Fruit fly (Drosophila melanogaster): ENCODE measurements around the gene Pih1D1.

Gene Pih1D1

DNA sequence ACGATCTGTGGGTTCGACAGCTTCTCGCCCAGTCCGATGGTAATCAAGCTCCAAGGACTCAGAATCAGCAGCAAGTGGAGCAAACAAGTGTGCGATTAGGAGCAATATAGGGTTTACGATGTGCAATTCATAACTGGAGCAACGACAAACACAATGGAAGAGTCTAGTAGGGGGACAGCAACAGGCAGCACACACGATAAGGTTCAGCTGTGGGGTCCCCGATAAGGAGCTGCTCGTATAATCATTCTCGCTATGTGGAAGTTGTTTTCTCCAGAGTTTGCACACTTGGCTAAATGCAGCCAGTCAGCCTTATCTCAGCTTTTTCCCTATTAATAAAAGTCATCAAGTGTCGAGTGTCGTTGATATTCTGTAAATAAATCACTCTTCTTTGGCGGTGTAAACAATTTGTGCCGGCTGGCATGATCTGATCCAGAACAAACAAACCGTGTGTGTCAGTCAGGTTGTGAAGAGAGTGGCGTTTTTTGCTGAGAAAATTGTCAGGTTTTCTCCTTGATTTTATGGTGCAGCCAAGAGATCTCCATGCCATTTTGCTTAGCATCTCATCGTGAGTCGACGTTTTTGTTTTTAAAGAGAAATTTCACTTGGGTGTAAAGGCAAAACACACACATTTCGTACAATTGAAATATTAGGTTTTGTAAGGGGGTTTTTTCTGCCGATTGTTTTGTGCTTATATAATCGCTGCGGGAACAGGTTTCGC lies 1.8 kb downstream of the Pih1D1 start:
- peak; percentile 60 for TF ChIP-seq CG12768 (GFP tag; optimal IDR thresholded peaks at IDR 0.05)
- peak in 1 of 2 experiments; percentile 60 for TF ChIP-seq cnc (optimal IDR thresholded peaks at IDR 0.05)
- peak; percentile 19 for TF ChIP-seq Mnt (GFP tag; optimal IDR thresholded peaks at IDR 0.05)
- no peak for TF ChIP-seq Hr96 (GFP tag; optimal IDR thresholded peaks at IDR 0.05)
- TF ChIP-seq CG33017 (tag; optimal IDR thresholded peaks at IDR 0.05) = peak; percentile 21
- TF ChIP-seq CG5204 (GFP tag; optimal IDR thresholded peaks at IDR 0.05) = no peak
- peak; percentile 1 for TF ChIP-seq toe (GFP tag; optimal IDR thresholded peaks at IDR 0.05)
- peak; percentile 91 for TF ChIP-seq cic (GFP tag; optimal IDR thresholded peaks at IDR 0.05)
- peak; percentile 59 for TF ChIP-seq tj (GFP tag; optimal IDR thresholded peaks at IDR 0.05)
- peak; percentile 65 for TF ChIP-seq kay (GFP tag; ENCODE audit: borderline replicate concordance)
- no peak for TF ChIP-seq CG11617 (GFP tag; optimal IDR thresholded peaks at IDR 0.05)
- peak; percentile 17 for TF ChIP-seq CG14711 (tag; optimal IDR thresholded peaks at IDR 0.05)
- no peak for TF ChIP-seq CG7045 (GFP tag; optimal IDR thresholded peaks at IDR 0.05)
- TF ChIP-seq ovo (GFP tag; optimal IDR thresholded peaks at IDR 0.05) = peak; percentile 18
- TF ChIP-seq bab1 (GFP tag; optimal IDR thresholded peaks at IDR 0.05) = no peak
- TF ChIP-seq CG1620 (GFP tag; optimal IDR thresholded peaks at IDR 0.05) = no peak
- TF ChIP-seq pad (GFP tag; optimal IDR thresholded peaks at IDR 0.05) = peak; percentile 0

DNA sequence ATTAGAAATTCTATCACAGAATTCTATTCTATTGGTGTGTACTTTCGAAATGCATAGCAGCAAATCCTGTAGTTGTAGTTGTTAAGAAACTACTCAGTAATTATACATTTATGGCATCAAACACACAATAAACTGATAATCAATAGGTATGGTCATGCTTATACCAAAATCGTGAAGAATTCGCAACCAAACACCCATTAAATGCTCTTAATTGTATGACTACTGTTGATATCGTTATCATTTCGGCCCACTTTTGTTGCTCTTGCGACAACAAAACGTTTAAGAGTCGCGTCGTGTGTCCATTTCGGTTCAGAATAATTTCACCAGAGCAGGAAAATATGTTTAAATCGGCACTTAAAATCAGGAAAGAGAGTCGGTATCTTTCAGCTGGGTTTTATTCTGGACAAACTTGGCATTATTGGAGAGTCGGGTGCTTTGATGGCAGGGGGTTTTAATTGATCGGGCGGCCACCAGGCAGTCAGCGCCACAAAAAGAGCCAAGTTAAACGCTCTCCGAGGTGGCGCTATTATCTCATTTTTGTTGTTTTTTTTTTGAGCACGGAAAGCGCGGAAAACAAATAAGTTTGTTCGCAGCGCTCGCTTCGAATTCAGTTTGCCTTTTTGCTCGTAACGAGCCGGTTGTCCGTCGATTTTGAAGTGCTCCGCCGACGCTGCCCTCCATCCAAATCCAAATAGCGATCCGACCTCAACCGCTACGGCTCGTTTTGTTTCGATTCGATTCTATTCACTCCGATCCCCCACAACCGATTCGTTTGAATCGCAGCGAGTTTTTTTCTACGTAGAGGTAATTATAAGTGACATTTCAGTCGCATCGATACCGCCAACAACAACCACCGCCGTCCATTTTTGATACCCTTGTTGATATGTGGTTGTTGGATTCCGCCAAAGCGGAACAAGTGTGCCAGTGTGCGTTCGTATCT lies 2.9 kb downstream of the Pih1D1 start, which contains the start of gene MRP:
TSS of gene MRP (plus strand) at position 609 of the 940 bp plus-strand sequence.
- no peak for TF ChIP-seq kay (GFP tag; ENCODE audit: borderline replicate concordance)
- TF ChIP-seq CG33017 (tag; optimal IDR thresholded peaks at IDR 0.05) = peak; percentile 19
- no peak for TF ChIP-seq CG7101 (tag; optimal IDR thresholded peaks at IDR 0.05)
- peak; percentile 19 for TF ChIP-seq cic (GFP tag; optimal IDR thresholded peaks at IDR 0.05)
- peak; percentile 39 for TF ChIP-seq CG7045 (GFP tag; optimal IDR thresholded peaks at IDR 0.05)
- peak; percentile 36 for TF ChIP-seq Mnt (GFP tag; optimal IDR thresholded peaks at IDR 0.05)
- no peak for TF ChIP-seq ovo (GFP tag; optimal IDR thresholded peaks at IDR 0.05)
- TF ChIP-seq CG11617 (GFP tag; optimal IDR thresholded peaks at IDR 0.05) = no peak
- no peak for TF ChIP-seq CG1620 (GFP tag; optimal IDR thresholded peaks at IDR 0.05)
- no peak for TF ChIP-seq CG5204 (GFP tag; optimal IDR thresholded peaks at IDR 0.05)
- TF ChIP-seq CG14711 (tag; optimal IDR thresholded peaks at IDR 0.05) = no peak
- TF ChIP-seq bab1 (GFP tag; optimal IDR thresholded peaks at IDR 0.05) = peak; percentile 6
- peak; percentile 17 for TF ChIP-seq tj (GFP tag; optimal IDR thresholded peaks at IDR 0.05)
- no peak for TF ChIP-seq cnc (optimal IDR thresholded peaks at IDR 0.05)
- no peak for TF ChIP-seq toe (GFP tag; optimal IDR thresholded peaks at IDR 0.05)
- TF ChIP-seq Clk (GFP tag; optimal IDR thresholded peaks at IDR 0.05) = no peak
- TF ChIP-seq Hr96 (GFP tag; optimal IDR thresholded peaks at IDR 0.05) = no peak

- TF ChIP-seq Hr96 (GFP tag; optimal IDR thresholded peaks at IDR 0.05) (no peak), CG12768 (GFP tag; optimal IDR thresholded peaks at IDR 0.05) (no peak), Clk (GFP tag; optimal IDR thresholded peaks at IDR 0.05) (no peak), CG11617 (GFP tag; optimal IDR thresholded peaks at IDR 0.05) (no peak), Crg-1 (GFP tag; optimal IDR thresholded peaks at IDR 0.05) (no peak)
Observed at dm6 chr2L:12712852-12713251, 8.8 kb downstream of the Pih1D1 start, which contains the start of gene CG5787. Gene CG5787, minus strand, starts transcription at chr2L:12712952.

DNA sequence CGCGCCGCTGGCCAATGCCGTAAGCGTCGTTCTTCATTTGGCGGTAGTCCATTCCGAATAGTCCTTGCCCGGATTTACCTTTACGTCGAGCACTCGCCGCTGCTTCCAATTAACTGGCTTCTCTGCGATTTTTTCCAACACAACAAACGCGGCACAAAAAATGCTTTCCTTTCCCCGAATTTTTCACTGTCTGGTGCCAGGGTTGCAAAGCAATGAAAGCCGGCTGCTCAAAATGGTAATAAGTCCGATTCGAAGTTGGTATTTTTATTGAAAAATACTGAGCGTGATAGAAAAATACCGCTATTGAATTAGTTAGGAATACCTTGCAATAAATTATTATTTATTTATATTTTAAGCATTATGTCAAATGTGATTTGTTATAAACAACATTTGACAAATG lies 9.4 kb downstream of the Pih1D1 start:
- TF ChIP-seq CG14711 (tag; optimal IDR thresholded peaks at IDR 0.05) (peak; percentile 42), cnc (optimal IDR thresholded peaks at IDR 0.05) (no peak)

DNA sequence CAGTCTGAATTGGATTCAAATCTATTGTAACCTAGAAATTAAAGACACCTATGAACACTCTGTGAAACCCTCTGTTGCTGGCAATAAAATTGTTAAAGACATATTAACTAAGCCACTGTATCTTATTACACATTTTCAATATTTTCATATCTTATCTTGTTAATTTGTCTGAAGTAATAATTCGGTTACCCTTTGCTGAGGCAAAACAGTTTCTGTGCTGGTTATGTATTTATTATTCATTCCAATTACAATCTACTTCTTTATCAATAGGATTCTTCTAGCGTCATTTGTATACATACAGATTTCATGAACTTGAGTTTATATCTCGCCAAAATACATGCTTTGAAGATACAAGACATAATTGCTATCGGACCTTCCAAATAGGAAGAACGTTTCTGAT lies 13.1 kb downstream of the Pih1D1 start:
- TF ChIP-seq toe (GFP tag; optimal IDR thresholded peaks at IDR 0.05) = no peak
- TF ChIP-seq kay (GFP tag; ENCODE audit: borderline replicate concordance) = no peak
- no peak for TF ChIP-seq CG14711 (tag; optimal IDR thresholded peaks at IDR 0.05)
- TF ChIP-seq CG1620 (GFP tag; optimal IDR thresholded peaks at IDR 0.05) = no peak
- TF ChIP-seq cic (GFP tag; optimal IDR thresholded peaks at IDR 0.05) = no peak
- TF ChIP-seq CG7045 (GFP tag; optimal IDR thresholded peaks at IDR 0.05) = no peak
- no peak for TF ChIP-seq CG33017 (tag; optimal IDR thresholded peaks at IDR 0.05)
- no peak for TF ChIP-seq Crg-1 (GFP tag; optimal IDR thresholded peaks at IDR 0.05)

DNA sequence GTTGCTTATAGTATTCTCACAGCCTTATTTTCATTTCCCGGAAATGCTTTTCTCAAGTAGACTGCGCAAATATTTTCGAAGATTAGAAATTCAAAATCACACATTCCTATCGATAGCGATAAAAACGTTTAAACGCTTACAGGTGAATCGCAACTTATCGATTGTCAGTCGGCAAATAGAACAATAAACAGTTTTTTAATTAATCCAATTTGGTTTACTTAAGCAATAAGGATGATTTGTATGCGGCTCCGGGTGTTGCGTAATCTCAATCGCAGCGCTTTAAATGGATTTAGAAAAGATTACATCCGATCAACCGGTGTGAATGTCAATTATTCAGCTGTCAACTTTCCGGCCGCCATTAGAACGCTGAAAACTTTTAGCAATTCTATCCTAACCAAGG lies 14.1 kb downstream of the Pih1D1 start, which contains the start of the genes CG6180 and CG15484:
TSS of gene CG6180 (plus strand) at position 122 of the 400 bp plus-strand sequence.
TSS of gene CG15484 (minus strand) at position 172 of the 400 bp plus-strand sequence.
- TF ChIP-seq CG33017 (tag; optimal IDR thresholded peaks at IDR 0.05) (no peak), cic (GFP tag; optimal IDR thresholded peaks at IDR 0.05) (no peak), ovo (GFP tag; optimal IDR thresholded peaks at IDR 0.05) (no peak), Clk (GFP tag; optimal IDR thresholded peaks at IDR 0.05) (no peak), Crg-1 (GFP tag; optimal IDR thresholded peaks at IDR 0.05) (no peak), bab1 (GFP tag; optimal IDR thresholded peaks at IDR 0.05) (peak; percentile 24), Mnt (GFP tag; optimal IDR thresholded peaks at IDR 0.05) (no peak), CG5204 (GFP tag; optimal IDR thresholded peaks at IDR 0.05) (no peak), cnc (optimal IDR thresholded peaks at IDR 0.05) (no peak), kay (GFP tag; ENCODE audit: borderline replicate concordance) (no peak), CG12768 (GFP tag; optimal IDR thresholded peaks at IDR 0.05) (no peak), CG14711 (tag; optimal IDR thresholded peaks at IDR 0.05) (peak; percentile 20)

Data from whole organism, adult.